Fruit fly (Drosophila melanogaster) whole organism, wandering third instar larva: ENCODE results near the gene CG11438.

Experiments
- CrebA ChIP-seq: fragments of 200-800 bp; sonication (Bioruptor generic); optimal IDR thresholded peaks from 2 replicates; lab custom pipeline; 2016; ENCODE audit warnings: missing biosample characterization, mild to moderate bottlenecking, missing genetic modification characterization, borderline replicate concordance
- Jra ChIP-seq: sonication (Bioruptor generic); optimal IDR thresholded peaks from 2 replicates; lab custom pipeline; 2016; ENCODE audit warnings: missing biosample characterization, missing genetic modification characterization
- OdsH ChIP-seq: fragments of 200-800 bp; sonication (Bioruptor generic); optimal IDR thresholded peaks from 2 replicates; lab custom pipeline; 2016; ENCODE audit warnings: missing biosample characterization, mild to moderate bottlenecking, missing genetic modification characterization
- ey ChIP-seq: fragments of 200-800 bp; sonication (Bioruptor generic); optimal IDR thresholded peaks from 2 replicates; lab custom pipeline; 2016; ENCODE audit warnings: missing biosample characterization, missing genetic modification characterization
- pan ChIP-seq: fragments of >200 bp; optimal IDR thresholded peaks from 2 replicates; lab custom pipeline; 2017
- rgr ChIP-seq: fragments of 200-800 bp; sonication (Bioruptor generic); optimal IDR thresholded peaks from 3 replicates; lab custom pipeline; 2016; ENCODE audit warnings: missing biosample characterization, mild to moderate bottlenecking, missing genetic modification characterization

DNA sequence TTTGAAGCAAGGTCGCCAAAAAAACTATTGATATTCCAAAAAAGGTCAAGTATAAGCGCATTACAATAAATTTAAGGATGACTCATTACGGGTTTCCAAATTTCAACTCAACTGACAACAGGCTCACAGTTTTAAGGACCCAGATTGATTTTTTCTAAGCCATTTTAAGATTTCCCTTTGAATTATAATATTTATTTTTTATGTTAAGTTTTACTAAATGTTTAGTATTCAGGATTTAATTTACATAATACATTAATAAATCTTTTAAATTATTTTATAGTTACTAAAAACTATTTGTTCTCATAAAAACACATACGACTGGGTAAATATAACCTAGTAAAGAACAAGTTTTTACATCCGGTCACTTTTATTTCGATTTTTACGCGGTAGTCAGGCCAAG, 39.7 kb downstream of the CG11438 start, which contains the start of gene CG43329:
- TF ChIP-seq Jra (GFP tag; lab: Kevin White, UChicago) (no peak), rgr (GFP tag; lab: Kevin White, UChicago) (no peak), pan (no peak), ey (no peak), CrebA (no peak), OdsH (GFP tag; lab: Kevin White, UChicago) (no peak)
